Fruit fly (Drosophila melanogaster): ENCODE measurements around the gene CG33263.

- no peak for TF ChIP-seq CG10631 (GFP tag; optimal IDR thresholded peaks at IDR 0.05)
- no peak for TF ChIP-seq Hr39 (GFP tag; optimal IDR thresholded peaks at IDR 0.05)
- TF ChIP-seq CG8119 (GFP tag; IDR thresholded peaks at IDR 0.05) = no peak
- no peak for TF ChIP-seq Blimp-1 (GFP tag; optimal IDR thresholded peaks at IDR 0.05)
- no peak for TF ChIP-seq net (GFP tag; optimal IDR thresholded peaks at IDR 0.05)
- no peak for TF ChIP-seq Sox102F (GFP tag; optimal IDR thresholded peaks at IDR 0.05)
- TF ChIP-seq topi (GFP tag; optimal IDR thresholded peaks at IDR 0.05) = no peak
Measured at dm6 chr3L:13422286-13422787, 1.6 kb downstream of the CG33263 start, which contains the start of gene CG32121.

All from whole organism, prepupa.